Fruit fly (Drosophila melanogaster) S2 (cell line): ENCODE data around the gene CG3225.

Experiments
- CG8478 ChIP-seq: fragments of >200 bp; optimal IDR thresholded peaks from 2 replicates; lab custom pipeline; 2018
- CTCF ChIP-seq, 2 experiments: fragments of >200 bp; optimal IDR thresholded peaks; 2 replicates each; lab custom pipeline; 2018

DNA sequence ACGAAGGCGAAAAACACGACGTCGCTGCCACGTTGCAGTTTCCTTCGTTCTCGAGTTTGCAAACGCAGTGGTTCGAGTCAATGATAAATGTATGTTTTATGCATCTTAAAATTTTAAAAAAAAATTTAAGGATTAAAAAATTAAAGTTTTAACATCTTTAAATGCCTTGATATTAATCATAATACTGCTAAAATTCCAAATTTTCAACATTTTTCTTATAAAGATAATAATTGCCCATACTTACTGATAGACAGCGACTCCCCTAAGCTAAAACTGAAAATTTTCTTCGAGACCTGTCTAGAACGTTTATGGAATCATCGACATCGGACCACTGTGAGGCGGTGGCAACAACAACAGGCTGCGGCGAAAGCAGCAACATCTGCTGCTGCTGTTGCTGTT is 3.3 kb upstream of the CG3225 start:
- TF ChIP-seq CG8478 (no peak), CTCF (optimal IDR thresholded peaks at IDR 0.05; lab: Kevin White, UChicago) (no peak)
